Worm (Caenorhabditis elegans): Measurements from ENCODE around the gene popl-5.

DNA sequence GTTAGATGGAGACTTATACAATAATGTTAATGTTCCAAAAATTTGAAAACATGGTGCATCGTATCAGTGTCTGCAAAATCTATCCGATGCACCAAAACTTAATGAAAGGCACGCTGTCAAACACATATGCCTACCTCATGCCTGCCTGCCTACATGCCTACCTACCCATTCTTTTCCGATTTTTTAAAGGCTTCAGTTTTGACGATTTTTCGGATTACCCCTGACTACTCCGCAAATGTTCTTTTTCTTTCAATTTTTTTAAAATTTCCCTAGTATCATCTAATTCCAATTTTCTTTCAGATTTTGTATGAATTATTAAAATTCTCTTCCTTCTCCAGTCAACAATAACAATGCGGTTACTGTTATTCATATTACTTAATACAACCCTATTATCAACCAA is 30.6 kb downstream of the popl-5 start, which contains the start of gene plr-1:
- TF ChIP-seq Y56A3A.18 (GFP tag; IDR thresholded peaks at IDR 0.05), result no peak
- no peak for TF ChIP-seq ztf-28 (GFP tag; IDR thresholded peaks at IDR 0.05)
- no peak for TF ChIP-seq Y79H2A.3 (GFP tag; conservative IDR thresholded peaks at IDR 0.05)
- no peak for TF ChIP-seq ama-1 (optimal IDR thresholded peaks at IDR 0.05)
- no peak for TF ChIP-seq ama-1 (GFP tag; optimal IDR thresholded peaks at IDR 0.05)
- no peak for TF ChIP-seq rpc-1 (optimal IDR thresholded peaks at IDR 0.05)
- no peak for TF ChIP-seq rpc-1 (tag; optimal IDR thresholded peaks at IDR 0.05)
- no peak for TF ChIP-seq efl-1 (GFP tag; optimal IDR thresholded peaks at IDR 0.05)
- TF ChIP-seq mxl-1 (tag; optimal IDR thresholded peaks at IDR 0.05), result no peak
- no peak for TF ChIP-seq madf-3 (GFP tag; IDR thresholded peaks at IDR 0.05)
- no peak for TF ChIP-seq nhr-27 (tag; optimal IDR thresholded peaks at IDR 0.05)

All from whole organism, young adult.